Fruit fly (Drosophila melanogaster) whole organism, embryonic: Measurements from ENCODE around the gene yellow-e3.
A peak's percentile ranks its signal among the peaks of the same experiment; 100 is the strongest.

Experiments
- Awh ChIP-seq: fragments of 200-800 bp; sonication (Bioruptor generic); IDR thresholded peaks from 2 replicates; pipeline ENCODE4, ENCODE4 v1.3.6; 2022; ENCODE audit warnings: missing biosample characterization, missing genetic modification characterization
- Bgb ChIP-seq: fragments of 200-800 bp; sonication (Bioruptor generic); IDR thresholded peaks from 2 replicates; pipeline ENCODE4 v1.3.6; 2022; ENCODE audit warnings: missing biosample characterization, missing genetic modification characterization; ENCODE audit not compliant: partially characterized antibody
- CG10431 ChIP-seq: fragments of 200-800 bp; sonication (Bioruptor generic); optimal IDR thresholded peaks from 3 replicates; lab custom pipeline; 2018; ENCODE audit warnings: missing biosample characterization, mild to moderate bottlenecking, missing genetic modification characterization
- CG10462 ChIP-seq: fragments of 200-800 bp; sonication (Bioruptor generic); optimal IDR thresholded peaks from 2 replicates; lab custom pipeline; 2016; ENCODE audit warnings: missing biosample characterization, missing genetic modification characterization
- CG13624 ChIP-seq: fragments of 200-800 bp; sonication (Bioruptor generic); optimal IDR thresholded peaks from 2 replicates; lab custom pipeline; 2016; ENCODE audit warnings: missing biosample characterization, missing genetic modification characterization
- CG14667 ChIP-seq: fragments of 200-800 bp; sonication (Bioruptor generic); IDR thresholded peaks from 2 replicates; pipeline ENCODE4 v1.3.6; 2022; ENCODE audit warnings: missing biosample characterization, missing genetic modification characterization
- CG15011 ChIP-seq: fragments of 200-800 bp; sonication (Bioruptor generic); optimal IDR thresholded peaks from 3 replicates; lab custom pipeline; 2018; ENCODE audit warnings: missing biosample characterization, mild to moderate bottlenecking, missing genetic modification characterization
- CG17361 ChIP-seq: fragments of 200-800 bp; sonication (Bioruptor generic); IDR thresholded peaks from 3 replicates; pipeline ENCODE4 v1.3.6; 2022; ENCODE audit warnings: missing biosample characterization, missing genetic modification characterization
- CG17802 ChIP-seq: fragments of 200-800 bp; sonication (Bioruptor generic); optimal IDR thresholded peaks from 2 replicates; lab custom pipeline; 2018; ENCODE audit warnings: missing biosample characterization, mild to moderate bottlenecking, missing genetic modification characterization, moderate library complexity
- CG1832 ChIP-seq: fragments of 200-800 bp; sonication (Bioruptor generic); optimal IDR thresholded peaks from 2 replicates; lab custom pipeline; 2017; ENCODE audit warnings: missing biosample characterization, mild to moderate bottlenecking, missing genetic modification characterization, inconsistent platforms
- CG2889 ChIP-seq: fragments of 200-800 bp; sonication (Bioruptor generic); IDR thresholded peaks from 3 replicates; pipeline ENCODE4 v1.3.6; 2022; ENCODE audit warnings: missing biosample characterization, missing genetic modification characterization
- CG3065 ChIP-seq: fragments of 200-800 bp; sonication (Bioruptor generic); optimal IDR thresholded peaks from 2 replicates; lab custom pipeline; 2016; ENCODE audit warnings: missing biosample characterization, missing genetic modification characterization
- CG31224 ChIP-seq: fragments of 200-800 bp; sonication (Bioruptor generic); IDR thresholded peaks from 2 replicates; pipeline ENCODE4 v1.3.6; 2022; ENCODE audit warnings: missing biosample characterization, missing genetic modification characterization
- CG3407 ChIP-seq: fragments of 200-800 bp; sonication (Bioruptor generic); optimal IDR thresholded peaks from 2 replicates; lab custom pipeline; 2018; ENCODE audit warnings: missing biosample characterization, mild to moderate bottlenecking, missing genetic modification characterization
- CG4328 ChIP-seq: fragments of 200-800 bp; sonication (Bioruptor generic); optimal IDR thresholded peaks from 3 replicates; lab custom pipeline; 2017; ENCODE audit warnings: missing biosample characterization, missing genetic modification reagents, missing genetic modification characterization
- CG4617 ChIP-seq: fragments of 200-800 bp; sonication (Bioruptor generic); optimal IDR thresholded peaks from 3 replicates; lab custom pipeline; 2016; ENCODE audit warnings: missing biosample characterization, missing genetic modification characterization, borderline replicate concordance
- CG4854 ChIP-seq: fragments of 200-800 bp; sonication (Bioruptor generic); optimal IDR thresholded peaks from 2 replicates; lab custom pipeline; 2016; ENCODE audit warnings: missing biosample characterization, missing genetic modification characterization, inconsistent platforms
- CG5245 ChIP-seq: fragments of 200-800 bp; sonication (Bioruptor generic); optimal IDR thresholded peaks from 3 replicates; lab custom pipeline; 2016; ENCODE audit warnings: missing biosample characterization, missing genetic modification characterization
- CG6791 ChIP-seq: fragments of 200-800 bp; sonication (Bioruptor generic); IDR thresholded peaks from 3 replicates; pipeline ENCODE4 v1.3.6; 2022; ENCODE audit warnings: missing biosample characterization, missing genetic modification characterization; ENCODE audit not compliant: partially characterized antibody
- CG8290 ChIP-seq, 3 experiments: fragments of 200-800 bp; sonication (Bioruptor generic); optimal IDR thresholded peaks; 2 replicates each; lab custom pipeline; 2016 to 2019; ENCODE audit warnings: missing biosample characterization in 3 of 3, missing genetic modification characterization in 3 of 3, mild to moderate bottlenecking in 2 of 3, moderate library complexity in 1 of 3
- Dbx ChIP-seq: fragments of 200-800 bp; sonication (Bioruptor generic); IDR thresholded peaks from 3 replicates; pipeline ENCODE4 v1.3.6; 2022; ENCODE audit warnings: missing biosample characterization, missing genetic modification characterization
- ERR ChIP-seq: fragments of 200-800 bp; sonication (Bioruptor generic); optimal IDR thresholded peaks from 2 replicates; lab custom pipeline; 2016; ENCODE audit warnings: missing biosample characterization, missing genetic modification characterization
- Fer1 ChIP-seq: fragments of 200-800 bp; sonication (Bioruptor generic); optimal IDR thresholded peaks from 2 replicates; lab custom pipeline; 2017; ENCODE audit warnings: missing biosample characterization, mild to moderate bottlenecking, missing genetic modification characterization
- GATAe ChIP-seq: fragments of 200-800 bp; sonication (Bioruptor generic); conservative IDR thresholded peaks from 2 replicates; pipeline ENCODE4 v1.3.6; 2022; ENCODE audit warnings: missing biosample characterization, missing genetic modification characterization
- H15 ChIP-seq: fragments of 200-800 bp; sonication (Bioruptor generic); IDR thresholded peaks from 3 replicates; pipeline ENCODE4 v1.3.6; 2022; ENCODE audit warnings: missing biosample characterization, missing genetic modification characterization
- HmgD ChIP-seq: fragments of 200-800 bp; sonication (Bioruptor generic); optimal IDR thresholded peaks from 3 replicates; lab custom pipeline; 2016; ENCODE audit warnings: missing biosample characterization, missing genetic modification characterization
- Hr39 ChIP-seq: fragments of >200 bp; optimal IDR thresholded peaks from 2 replicates; lab custom pipeline; 2017
- Mrtf ChIP-seq: fragments of 200-800 bp; sonication (Bioruptor generic); IDR thresholded peaks from 3 replicates; pipeline ENCODE4 v1.3.6; 2022; ENCODE audit warnings: missing biosample characterization, missing genetic modification characterization
- NFAT ChIP-seq: fragments of 200-800 bp; sonication (Bioruptor generic); IDR thresholded peaks from 2 replicates; pipeline ENCODE4 v1.3.6; 2022; ENCODE audit warnings: missing biosample characterization, missing genetic modification characterization
- Nf-YA ChIP-seq: fragments of 200-800 bp; sonication (Bioruptor generic); IDR thresholded peaks from 2 replicates; pipeline ENCODE4 v1.3.6; 2022; ENCODE audit warnings: missing biosample characterization, missing genetic modification characterization
- Ravus ChIP-seq: fragments of 200-800 bp; sonication (Bioruptor generic); IDR thresholded peaks from 2 replicates; pipeline ENCODE4 v1.3.6; 2022; ENCODE audit warnings: missing biosample characterization, missing genetic modification characterization
- bbx ChIP-seq: fragments of 200-800 bp; sonication (Bioruptor generic); IDR thresholded peaks from 2 replicates; pipeline ENCODE4 v1.3.6; 2022; ENCODE audit warnings: missing biosample characterization, missing genetic modification characterization; ENCODE audit not compliant: partially characterized antibody
- bigmax ChIP-seq: fragments of 200-800 bp; sonication (Bioruptor generic); optimal IDR thresholded peaks from 2 replicates; lab custom pipeline; 2018; ENCODE audit warnings: missing biosample characterization, mild to moderate bottlenecking, missing genetic modification characterization
- cas ChIP-seq: fragments of 200-800 bp; sonication (Bioruptor generic); IDR thresholded peaks from 2 replicates; pipeline ENCODE4 v1.3.6; 2022; ENCODE audit warnings: missing biosample characterization, missing genetic modification characterization
- chif ChIP-seq, 2 experiments: fragments of 200-800 bp; sonication (Bioruptor generic); optimal IDR thresholded peaks; 3 replicates each; lab custom pipeline; 2016; ENCODE audit warnings: missing biosample characterization in 2 of 2, missing genetic modification characterization in 2 of 2
- corto ChIP-seq: fragments of 200-800 bp; sonication (Bioruptor generic); optimal IDR thresholded peaks from 2 replicates; lab custom pipeline; 2016; ENCODE audit warnings: missing biosample characterization, mild to moderate bottlenecking, missing genetic modification characterization, moderate library complexity
- dpn ChIP-seq, 2 experiments: fragments of 200-800 bp; sonication (Bioruptor generic); optimal IDR thresholded peaks; 3 replicates each; lab custom pipeline; 2016; ENCODE audit warnings: missing biosample characterization in 2 of 2, missing genetic modification characterization in 2 of 2
- gcm2 ChIP-seq: fragments of 200-800 bp; sonication (Bioruptor generic); optimal IDR thresholded peaks from 2 replicates; lab custom pipeline; 2016; ENCODE audit warnings: missing biosample characterization, missing genetic modification characterization
- gem ChIP-seq: fragments of 200-800 bp; sonication (Bioruptor generic); optimal IDR thresholded peaks from 2 replicates; lab custom pipeline; 2019; ENCODE audit warnings: missing biosample characterization, mild to moderate bottlenecking, missing genetic modification characterization, moderate library complexity
- grau ChIP-seq: fragments of 200-800 bp; optimal IDR thresholded peaks from 3 replicates; lab custom pipeline; 2019; ENCODE audit warnings: missing biosample characterization, mild to moderate bottlenecking, missing genetic modification characterization, moderate library complexity
- insv ChIP-seq, 2 experiments: fragments of 200-800 bp; sonication (Bioruptor generic); optimal IDR thresholded peaks; 3 replicates each; lab custom pipeline; 2016 to 2018; ENCODE audit warnings: missing biosample characterization in 2 of 2, missing genetic modification characterization in 2 of 2
- jumu ChIP-seq: fragments of 200-800 bp; sonication (Bioruptor generic); optimal IDR thresholded peaks from 3 replicates; lab custom pipeline; 2016; ENCODE audit warnings: missing biosample characterization, missing genetic modification characterization
- kay ChIP-seq: fragments of 200-800 bp; sonication (Bioruptor generic); optimal IDR thresholded peaks from 2 replicates; lab custom pipeline; 2016; ENCODE audit warnings: missing biosample characterization, missing genetic modification characterization
- mam ChIP-seq: fragments of 200-800 bp; sonication (Bioruptor generic); optimal IDR thresholded peaks from 3 replicates; lab custom pipeline; 2016; ENCODE audit warnings: missing biosample characterization, missing genetic modification characterization
- org-1 ChIP-seq: fragments of 200-800 bp; sonication (Bioruptor generic); optimal IDR thresholded peaks from 2 replicates; lab custom pipeline; 2017; ENCODE audit warnings: missing biosample characterization, missing genetic modification characterization
- sna ChIP-seq: fragments of 200-800 bp; sonication (Bioruptor generic); IDR thresholded peaks from 2 replicates; pipeline ENCODE4 v1.3.6; 2022; ENCODE audit warnings: missing biosample characterization, missing genetic modification characterization; ENCODE audit not compliant: partially characterized antibody
- tin ChIP-seq: fragments of 200-800 bp; sonication (Bioruptor generic); optimal IDR thresholded peaks from 3 replicates; lab custom pipeline; 2016; ENCODE audit warnings: missing biosample characterization, missing genetic modification characterization
- tll ChIP-seq, 2 experiments: fragments of 200-800 bp in 1 of 2; fragments of >200 bp in 1 of 2; sonication (Bioruptor generic) in 1 of 2; optimal IDR thresholded peaks; 2 replicates each; lab custom pipeline; 2017 to 2019; ENCODE audit warnings: missing biosample characterization in 2 of 2, missing genetic modification characterization in 2 of 2, mild to moderate bottlenecking in 1 of 2, moderate library complexity in 1 of 2
- ttk ChIP-seq: fragments of 200-800 bp; sonication (Bioruptor generic); IDR thresholded peaks from 2 replicates; pipeline ENCODE4 v2.1.2; 2022; ENCODE audit warnings: missing biosample characterization, missing genetic modification characterization
- usp ChIP-seq: fragments of >200 bp; optimal IDR thresholded peaks from 2 replicates; lab custom pipeline; 2017; ENCODE audit warnings: missing biosample characterization, missing genetic modification characterization
- z ChIP-seq: fragments of 200-800 bp; sonication (Bioruptor generic); IDR thresholded peaks from 3 replicates; pipeline ENCODE4 v1.3.6; 2022; ENCODE audit warnings: missing biosample characterization, missing genetic modification characterization

yellow-e3 gene

dm6 chr3R:13453955-13454354 lies 49.3 kb upstream of the yellow-e3 start (continued):
- no peak for TF ChIP-seq Hr39 (lab: Kevin White, UChicago)
- peak; percentile 71 for TF ChIP-seq NFAT (GFP tag; lab: Robert Waterston, UW)
- TF ChIP-seq CG8290 (GFP tag; optimal IDR thresholded peaks at IDR 0.05; lab: Kevin White, UChicago), result no peak
- TF ChIP-seq CG8290 (tag; optimal IDR thresholded peaks at IDR 0.05; lab: Kevin White, UChicago), result no peak
- no peak for TF ChIP-seq z (GFP tag; lab: Robert Waterston, UW)
- TF ChIP-seq usp (GFP tag; lab: Kevin White, UChicago), result no peak
- no peak for TF ChIP-seq bigmax
- no peak for TF ChIP-seq CG1832 (GFP tag; lab: Kevin White, UChicago)
- no peak for TF ChIP-seq HmgD (GFP tag; lab: Kevin White, UChicago)
- peak; percentile 13 for TF ChIP-seq CG5245
- TF ChIP-seq Bgb (GFP tag; lab: Robert Waterston, UW), result no peak
- TF ChIP-seq CG17361 (GFP tag; lab: Robert Waterston, UW), result peak; percentile 67
- TF ChIP-seq tin, result peak; percentile 46
- peak; percentile 80 for TF ChIP-seq grau
- no peak for TF ChIP-seq ERR (GFP tag; lab: Kevin White, UChicago)
- peak; percentile 59 for TF ChIP-seq CG14667
- no peak for TF ChIP-seq corto (GFP tag; lab: Kevin White, UChicago)
- TF ChIP-seq tll (GFP tag; optimal IDR thresholded peaks at IDR 0.05; lab: Kevin White, UChicago), result no peak
- TF ChIP-seq sna (GFP tag; lab: Robert Waterston, UW), result no peak
- TF ChIP-seq Fer1, result no peak
- no peak; the same call in 1 of the 2 replicates for TF ChIP-seq GATAe (GFP tag; lab: Robert Waterston, UW)
- TF ChIP-seq CG13624 (GFP tag; lab: Kevin White, UChicago), result peak; percentile 67
- no peak for TF ChIP-seq bbx
- TF ChIP-seq CG17802 (tag; lab: Kevin White, UChicago), result no peak
- TF ChIP-seq H15 (GFP tag; lab: Robert Waterston, UW), result 0 out of 3 replicates have a peak, but pooled peaks have one; percentile 53
- TF ChIP-seq CG2889 (GFP tag; lab: Robert Waterston, UW), result peak; percentile 54; the same call in 1 of the 3 replicates
- no peak for TF ChIP-seq insv (GFP tag; optimal IDR thresholded peaks at IDR 0.05; lab: Kevin White, UChicago)
- TF ChIP-seq CG4328 (GFP tag; lab: Kevin White, UChicago), result no peak
- TF ChIP-seq gcm2 (GFP tag; lab: Kevin White, UChicago), result peak; percentile 40
- peak; percentile 39 for TF ChIP-seq ttk
- TF ChIP-seq CG31224, result peak; percentile 74
- TF ChIP-seq cas (GFP tag; lab: Robert Waterston, UW), result peak; percentile 64; the same call in 1 of the 2 replicates
- peak; percentile 44 for TF ChIP-seq CG15011 (GFP tag; lab: Kevin White, UChicago)
- TF ChIP-seq Dbx (GFP tag; lab: Robert Waterston, UW), result peak; percentile 85
- peak; percentile 23 for TF ChIP-seq org-1 (GFP tag; lab: Kevin White, UChicago)
- peak; percentile 59 for TF ChIP-seq Awh (GFP tag; lab: Robert Waterston, UW)
- TF ChIP-seq CG3065, result no peak
- TF ChIP-seq CG4617 (GFP tag; lab: Kevin White, UChicago), result no peak
- TF ChIP-seq chif (GFP tag; optimal IDR thresholded peaks at IDR 0.05; lab: Kevin White, UChicago), result peak in 1 of 2 experiments; percentile 48
- no peak for TF ChIP-seq Nf-YA (GFP tag; lab: Robert Waterston, UW)
- peak; percentile 36 for TF ChIP-seq kay
- TF ChIP-seq mam (GFP tag; lab: Kevin White, UChicago), result peak; percentile 68
- no peak for TF ChIP-seq CG10462 (GFP tag; lab: Kevin White, UChicago)
- TF ChIP-seq gem (tag; lab: Kevin White, UChicago), result peak; percentile 87
- TF ChIP-seq jumu (GFP tag; lab: Kevin White, UChicago), result peak; percentile 40
- TF ChIP-seq CG10431, result no peak
- TF ChIP-seq CG3407 (GFP tag; lab: Kevin White, UChicago), result peak; percentile 21
- peak; percentile 61 to 70 for TF ChIP-seq dpn (GFP tag; optimal IDR thresholded peaks at IDR 0.05; lab: Kevin White, UChicago)
- peak; percentile 53 for TF ChIP-seq CG4854 (GFP tag; lab: Kevin White, UChicago)
- no peak for TF ChIP-seq CG6791 (GFP tag; lab: Robert Waterston, UW)
- peak; percentile 43; the same call in 1 of the 2 replicates for TF ChIP-seq Ravus (GFP tag; lab: Robert Waterston, UW)
- peak; percentile 57; the same call in 2 of the 3 replicates for TF ChIP-seq Mrtf (GFP tag; lab: Robert Waterston, UW)
